Worm (Caenorhabditis elegans) whole organism, L2 larva: ENCODE data around the gene Y39H10B.2.

Experiments used
- nhr-11 ChIP-seq: fragments of 150-350 bp; optimal IDR thresholded peaks from 2 replicates; lab custom pipeline; 2014; ENCODE audit warnings: missing biosample characterization, missing genetic modification characterization
- nhr-12 ChIP-seq: fragments of 150-350 bp; optimal IDR thresholded peaks from 2 replicates; lab custom pipeline; 2014; ENCODE audit warnings: missing biosample characterization, missing genetic modification characterization
- zag-1 ChIP-seq: fragments of 150-350 bp; optimal IDR thresholded peaks from 2 replicates; lab custom pipeline; 2014; ENCODE audit warnings: missing biosample characterization, missing genetic modification characterization

ce11 chrV:3677212-3677611 lies 8.6 kb downstream of the Y39H10B.2 start:
- TF ChIP-seq zag-1 (tag; lab: Kevin White, UChicago): no peak
- no peak for TF ChIP-seq nhr-12 (tag; lab: Kevin White, UChicago)
- no peak for TF ChIP-seq nhr-11
